Worm (Caenorhabditis elegans) whole organism, mixed stage, embryonic: ENCODE measurements around the gene dcaf-1.

ENCODE experiments used
- M03D4.4 ChIP-seq: sonication (generic microtip); optimal IDR thresholded peaks from 2 replicates; lab custom pipeline; 2017; ENCODE audit warnings: mild to moderate bottlenecking, missing genetic modification characterization, missing compliant biosample characterization
- bed-3 ChIP-seq: fragments of 200-800 bp; sonication (Bioruptor generic); optimal IDR thresholded peaks from 3 replicates; lab custom pipeline; 2018; ENCODE audit warnings: mild to moderate bottlenecking, missing genetic modification characterization, moderate library complexity, missing compliant biosample characterization
- blmp-1 ChIP-seq: fragments of 150-350 bp; optimal IDR thresholded peaks from 2 replicates; lab custom pipeline; 2014; ENCODE audit warnings: missing biosample characterization, missing genetic modification characterization
- ceh-39 ChIP-seq: fragments of 150-350 bp; optimal IDR thresholded peaks from 2 replicates; lab custom pipeline; 2014; ENCODE audit warnings: missing biosample characterization, missing genetic modification characterization
- ceh-43 ChIP-seq: fragments of 200-800 bp; sonication (Bioruptor generic); optimal IDR thresholded peaks from 2 replicates; lab custom pipeline; 2018; ENCODE audit warnings: mild to moderate bottlenecking, missing genetic modification characterization, moderate library complexity, missing compliant biosample characterization
- ceh-83 ChIP-seq: fragments of 200-800 bp; sonication (Bioruptor generic); optimal IDR thresholded peaks from 2 replicates; lab custom pipeline; 2018; ENCODE audit warnings: mild to moderate bottlenecking, missing genetic modification characterization, missing compliant biosample characterization
- ces-1 ChIP-seq: fragments of 150-350 bp; optimal IDR thresholded peaks from 2 replicates; lab custom pipeline; 2014; ENCODE audit warnings: missing biosample characterization, missing genetic modification reagents, missing genetic modification characterization
- cnd-1 ChIP-seq: fragments of 200-800 bp; sonication (Bioruptor generic); optimal IDR thresholded peaks from 2 replicates; lab custom pipeline; 2018; ENCODE audit warnings: mild to moderate bottlenecking, missing genetic modification characterization, missing compliant biosample characterization
- drap-1 ChIP-seq: fragments of 200-800 bp; sonication (Bioruptor generic); optimal IDR thresholded peaks from 3 replicates; lab custom pipeline; 2018; ENCODE audit warnings: mild to moderate bottlenecking, missing genetic modification characterization, missing compliant biosample characterization
- elt-1 ChIP-seq: sonication (generic microtip); optimal IDR thresholded peaks from 2 replicates; lab custom pipeline; 2017; ENCODE audit warnings: missing genetic modification characterization, mild to moderate bottlenecking, missing compliant biosample characterization, antibody characterized with exemption, moderate library complexity, borderline replicate concordance; ENCODE audit not compliant: insufficient read depth
- elt-3 ChIP-seq: fragments of 150-350 bp; optimal IDR thresholded peaks from 2 replicates; lab custom pipeline; 2014; ENCODE audit warnings: missing biosample characterization, missing genetic modification characterization
- ham-2 ChIP-seq: fragments of 200-800 bp; sonication (Bioruptor generic); optimal IDR thresholded peaks from 2 replicates; lab custom pipeline; 2018; ENCODE audit warnings: mild to moderate bottlenecking, missing genetic modification characterization, missing compliant biosample characterization
- hlh-1 ChIP-seq: fragments of 150-350 bp; optimal IDR thresholded peaks from 2 replicates; lab custom pipeline; 2014; ENCODE audit warnings: missing biosample characterization, missing genetic modification reagents, missing genetic modification characterization
- lin-13 ChIP-seq: fragments of 150-350 bp; optimal IDR thresholded peaks from 2 replicates; lab custom pipeline; 2014; ENCODE audit warnings: missing biosample characterization, missing genetic modification characterization
- lin-32 ChIP-seq: fragments of 200-800 bp; sonication (Bioruptor generic); optimal IDR thresholded peaks from 2 replicates; lab custom pipeline; 2018; ENCODE audit warnings: mild to moderate bottlenecking, missing genetic modification characterization, missing compliant biosample characterization
- lsy-2 ChIP-seq: fragments of 150-350 bp; optimal IDR thresholded peaks from 2 replicates; lab custom pipeline; 2014; ENCODE audit warnings: missing biosample characterization, missing genetic modification characterization
- mab-5 ChIP-seq: fragments of 150-350 bp; optimal IDR thresholded peaks from 2 replicates; lab custom pipeline; 2014; ENCODE audit warnings: missing biosample characterization, missing genetic modification characterization
- mep-1 ChIP-seq: fragments of 150-350 bp; optimal IDR thresholded peaks from 2 replicates; lab custom pipeline; 2017; ENCODE audit warnings: missing biosample characterization, missing genetic modification reagents, missing genetic modification characterization, inconsistent platforms
- mls-2 ChIP-seq: sonication (generic microtip); optimal IDR thresholded peaks from 2 replicates; lab custom pipeline; 2016; ENCODE audit warnings: mild to moderate bottlenecking, missing genetic modification characterization, moderate library complexity, missing compliant biosample characterization
- nhr-2 ChIP-seq: fragments of 150-350 bp; optimal IDR thresholded peaks from 2 replicates; lab custom pipeline; 2014; ENCODE audit warnings: missing biosample characterization, missing genetic modification characterization
- nhr-237 ChIP-seq: fragments of 150-350 bp; optimal IDR thresholded peaks from 2 replicates; lab custom pipeline; 2014; ENCODE audit warnings: missing biosample characterization, missing genetic modification characterization
- nhr-28 ChIP-seq: fragments of 150-350 bp; optimal IDR thresholded peaks from 2 replicates; lab custom pipeline; 2014; ENCODE audit warnings: missing biosample characterization, missing genetic modification characterization
- nhr-76 ChIP-seq: sonication (generic microtip); optimal IDR thresholded peaks from 2 replicates; lab custom pipeline; 2017; ENCODE audit warnings: missing biosample characterization, missing genetic modification characterization
- pha-4 ChIP-seq: fragments of 150-350 bp; optimal IDR thresholded peaks from 2 replicates; lab custom pipeline; 2018; ENCODE audit warnings: missing biosample characterization, missing genetic modification reagents, missing genetic modification characterization
- sem-2 ChIP-seq: fragments of 200-800 bp; sonication (Bioruptor generic); optimal IDR thresholded peaks from 2 replicates; lab custom pipeline; 2018; ENCODE audit warnings: mild to moderate bottlenecking, missing genetic modification characterization, missing compliant biosample characterization
- sptf-1 ChIP-seq: sonication (generic microtip); optimal IDR thresholded peaks from 2 replicates; lab custom pipeline; 2017; ENCODE audit warnings: mild to moderate bottlenecking, missing genetic modification characterization, moderate library complexity, missing compliant biosample characterization
- tbx-8 ChIP-seq: fragments of 200-800 bp; sonication (Bioruptor generic); optimal IDR thresholded peaks from 2 replicates; lab custom pipeline; 2018; ENCODE audit warnings: mild to moderate bottlenecking, missing genetic modification characterization, moderate library complexity, missing compliant biosample characterization
- unc-39 ChIP-seq: fragments of 150-350 bp; optimal IDR thresholded peaks from 2 replicates; lab custom pipeline; 2014; ENCODE audit warnings: missing biosample characterization, missing genetic modification characterization
- ztf-11 ChIP-seq: fragments of 150-350 bp; optimal IDR thresholded peaks from 2 replicates; lab custom pipeline; 2014; ENCODE audit warnings: missing biosample characterization, missing genetic modification characterization

dcaf-1 gene

DNA sequence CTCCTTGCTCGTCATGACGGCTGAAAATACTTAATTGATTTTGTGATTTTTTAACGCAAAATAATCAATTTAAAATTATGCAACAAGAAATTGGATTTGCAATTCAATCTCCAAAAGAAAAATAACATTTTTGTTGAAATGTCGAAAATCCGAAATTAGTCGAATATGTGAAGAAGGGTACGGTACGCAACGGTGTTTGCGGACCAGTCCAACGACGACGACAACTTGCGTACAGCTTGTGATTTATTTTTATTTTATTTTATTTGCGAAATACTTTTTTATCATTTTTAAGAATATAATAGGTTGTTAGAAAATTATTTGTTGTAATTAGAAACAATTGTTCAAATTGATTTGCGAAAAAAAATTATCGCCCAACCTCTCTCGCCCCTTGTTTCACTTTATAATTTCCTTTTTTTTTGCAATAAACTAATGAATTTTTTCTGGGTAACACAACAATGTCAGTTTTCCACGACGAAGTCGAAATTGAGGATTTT lies at the start of gene dcaf-1, which contains the start of gene dph-3:
Gene dcaf-1, minus strand, starts transcription at position 20 of the 494 bp plus-strand sequence.
Gene dph-3, plus strand, starts transcription at position 444 of the 494 bp plus-strand sequence.
- TF ChIP-seq nhr-28 (tag; lab: Kevin White, UChicago), result no peak
- peak; percentile 97 for TF ChIP-seq lsy-2 (tag; lab: Kevin White, UChicago)
- TF ChIP-seq sptf-1, result no peak
- TF ChIP-seq nhr-237 (tag; lab: Kevin White, UChicago), result no peak
- TF ChIP-seq cnd-1 (tag; lab: Kevin White, UChicago), result no peak
- no peak for TF ChIP-seq nhr-2 (tag; lab: Kevin White, UChicago)
- peak; percentile 57 for TF ChIP-seq mep-1
- TF ChIP-seq blmp-1, result no peak
- TF ChIP-seq lin-13, result no peak
- TF ChIP-seq hlh-1, result no peak

DNA sequence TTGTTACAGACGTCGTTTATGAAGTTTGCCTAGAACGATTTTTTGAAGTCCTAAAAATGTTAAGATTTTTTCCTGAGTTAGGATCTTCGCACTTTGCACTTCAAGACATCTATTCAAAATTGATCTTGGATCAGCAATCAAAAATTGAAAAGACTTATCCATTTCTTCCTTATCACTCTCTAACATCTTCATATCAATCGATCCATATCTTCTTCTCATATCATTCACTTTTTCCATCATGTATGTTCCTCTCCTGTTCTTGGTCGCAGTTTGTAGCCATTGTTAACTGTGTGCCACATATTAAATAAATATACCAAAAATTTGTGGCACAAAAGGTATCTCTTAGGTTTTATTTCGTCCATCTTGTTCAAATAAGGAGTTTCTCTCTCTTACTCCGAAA lies 49.2 kb upstream of the dcaf-1 start:
- TF ChIP-seq drap-1 (GFP tag; lab: Kevin White, UChicago) (no peak), pha-4 (tag; lab: Kevin White, UChicago) (no peak)

DNA sequence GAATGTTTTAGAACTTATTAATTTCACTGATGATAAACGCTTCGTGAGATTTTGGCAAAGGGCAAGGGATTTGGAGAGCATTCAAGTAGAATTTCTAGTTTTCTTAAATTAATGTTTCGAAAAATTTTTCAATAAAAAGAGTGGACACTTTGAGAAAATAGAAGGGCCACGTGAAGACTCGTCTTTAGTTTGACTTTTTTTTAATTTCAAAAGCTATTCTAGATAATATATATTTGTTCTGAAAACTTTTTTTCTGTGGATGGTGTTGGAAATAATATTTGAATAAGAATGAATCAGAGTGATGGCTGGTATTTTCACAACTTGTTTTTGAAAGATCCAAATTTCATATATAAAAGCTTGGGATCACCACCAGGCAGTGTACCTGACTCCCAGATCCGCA lies 41.8 kb upstream of the dcaf-1 start, which contains the start of gene C28D4.8:
Gene C28D4.8, minus strand, starts transcription at position 101 of the 400 bp plus-strand sequence.
- TF ChIP-seq lin-13 (no peak), mep-1 (no peak), sptf-1 (no peak), cnd-1 (tag; lab: Kevin White, UChicago) (no peak), ceh-43 (GFP tag; lab: Kevin White, UChicago) (no peak), blmp-1 (no peak), elt-3 (tag; lab: Kevin White, UChicago) (no peak), lsy-2 (tag; lab: Kevin White, UChicago) (no peak), elt-1 (tag; lab: Kevin White, UChicago) (no peak), ztf-11 (no peak), bed-3 (no peak), lin-32 (GFP tag; lab: Kevin White, UChicago) (no peak), nhr-76 (no peak), ces-1 (GFP tag; lab: Kevin White, UChicago) (no peak), nhr-237 (tag; lab: Kevin White, UChicago) (no peak), ceh-39 (tag; lab: Kevin White, UChicago) (no peak), ham-2 (no peak), ceh-83 (GFP tag; lab: Kevin White, UChicago) (no peak), unc-39 (tag; lab: Kevin White, UChicago) (no peak), mab-5 (tag; lab: Kevin White, UChicago) (no peak)

DNA sequence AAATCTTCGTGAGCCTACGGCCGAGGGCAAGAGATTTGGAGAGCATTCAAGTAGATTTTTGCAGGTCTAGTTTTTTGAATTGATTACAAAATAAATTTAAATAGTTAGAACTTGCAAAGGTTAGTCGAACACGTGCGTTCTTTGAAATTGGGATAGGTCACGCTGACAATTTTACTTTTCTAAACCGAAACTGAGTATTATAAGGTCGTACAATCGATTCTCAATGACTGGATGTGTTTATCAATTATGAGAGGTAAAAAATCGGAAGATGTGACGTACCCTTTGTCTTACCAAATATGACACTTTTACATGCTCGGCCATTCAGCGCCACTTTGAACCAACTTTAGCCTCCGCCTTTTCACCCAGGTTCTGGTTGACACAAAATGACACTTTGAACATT lies 40.2 kb upstream of the dcaf-1 start, which contains the start of gene C28D4.5:
Gene C28D4.5, minus strand, starts transcription at position 101 of the 400 bp plus-strand sequence.
- TF ChIP-seq blmp-1 (no peak), ceh-83 (GFP tag; lab: Kevin White, UChicago) (no peak), M03D4.4 (no peak)

DNA sequence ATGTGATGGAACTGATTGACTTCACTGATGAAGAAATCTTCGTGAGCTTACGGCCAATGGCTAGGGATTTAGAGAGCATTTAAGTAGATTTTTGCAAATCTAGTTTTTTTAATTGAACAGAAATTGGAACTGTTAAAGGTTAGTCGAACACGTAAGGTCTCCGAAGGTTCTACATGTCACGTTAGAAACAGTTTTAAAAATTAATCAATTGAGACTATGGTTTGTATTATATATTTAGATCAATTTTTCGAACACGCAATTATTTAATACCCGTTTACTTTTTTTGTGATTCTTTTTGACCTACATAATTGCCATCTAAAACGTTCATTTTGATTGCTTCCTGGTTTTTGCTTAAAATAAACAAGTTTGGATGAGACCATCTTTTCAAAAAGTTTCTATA lies 38.4 kb upstream of the dcaf-1 start, which contains the start of gene C28D4.4:
Gene C28D4.4, minus strand, starts transcription at position 101 of the 400 bp plus-strand sequence.
- no peak for TF ChIP-seq sem-2 (GFP tag; lab: Kevin White, UChicago)
- no peak for TF ChIP-seq unc-39 (tag; lab: Kevin White, UChicago)
- no peak for TF ChIP-seq blmp-1
- no peak for TF ChIP-seq ceh-83 (GFP tag; lab: Kevin White, UChicago)
- no peak for TF ChIP-seq hlh-1
- TF ChIP-seq bed-3, result no peak
- TF ChIP-seq nhr-76, result no peak
- no peak for TF ChIP-seq tbx-8 (GFP tag; lab: Kevin White, UChicago)
- no peak for TF ChIP-seq pha-4 (tag; lab: Kevin White, UChicago)
- TF ChIP-seq M03D4.4, result no peak
- TF ChIP-seq ces-1 (GFP tag; lab: Kevin White, UChicago), result no peak

DNA sequence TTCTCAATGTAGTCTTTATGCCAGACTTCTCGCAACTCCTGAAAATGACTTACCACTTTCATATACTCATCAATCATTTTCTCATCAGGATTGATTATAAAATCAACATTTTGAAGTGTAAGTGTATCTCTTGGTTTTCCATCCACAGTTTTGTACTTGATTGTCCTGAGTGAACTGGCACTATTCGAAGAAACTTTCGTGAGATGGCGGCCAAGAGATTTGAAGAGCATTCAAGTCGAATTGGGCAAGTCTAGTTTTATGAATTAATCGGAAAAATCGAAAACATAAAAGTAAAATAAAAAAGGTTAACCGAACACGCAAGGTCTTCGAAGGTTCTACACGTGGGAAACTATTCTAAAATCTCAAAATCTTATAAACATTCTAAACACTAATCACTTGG lies 36.4 kb upstream of the dcaf-1 start, which contains the start of gene C28D4.7:
Gene C28D4.7, minus strand, starts transcription at position 265 of the 400 bp plus-strand sequence.
- TF ChIP-seq lin-32 (GFP tag; lab: Kevin White, UChicago) (no peak), elt-1 (tag; lab: Kevin White, UChicago) (no peak), drap-1 (GFP tag; lab: Kevin White, UChicago) (no peak), lin-13 (no peak), sem-2 (GFP tag; lab: Kevin White, UChicago) (no peak), cnd-1 (tag; lab: Kevin White, UChicago) (no peak), ham-2 (no peak), ceh-43 (GFP tag; lab: Kevin White, UChicago) (no peak), pha-4 (tag; lab: Kevin White, UChicago) (no peak), nhr-76 (no peak), mls-2 (tag; lab: Kevin White, UChicago) (no peak)
